Worm (Caenorhabditis elegans) whole organism, young adult: Measurements from ENCODE around the gene eelo-1.

Experiments used
- C06A6.2 ChIP-seq: fragments of 200-800 bp; sonication (Bioruptor generic); conservative IDR thresholded peaks from 2 replicates; pipeline ENCODE4 v1.3.6; 2022; ENCODE audit warnings: missing genetic modification characterization, missing compliant biosample characterization
- F10E7.11 ChIP-seq: sonication (generic microtip); optimal IDR thresholded peaks from 2 replicates; lab custom pipeline; 2017; ENCODE audit warnings: mild to moderate bottlenecking, missing genetic modification characterization, moderate library complexity, missing compliant biosample characterization
- F33H1.4 ChIP-seq: fragments of 200-800 bp; sonication (Bioruptor generic); IDR thresholded peaks from 2 replicates; pipeline ENCODE4 v1.3.6; 2022; ENCODE audit warnings: missing genetic modification reagents, missing genetic modification characterization, missing compliant biosample characterization
- F37B4.10 ChIP-seq: fragments of 200-800 bp; sonication (Bioruptor generic); IDR thresholded peaks from 2 replicates; pipeline ENCODE4 v1.3.6; 2022; ENCODE audit warnings: missing genetic modification characterization, missing compliant biosample characterization
- F49E8.2 ChIP-seq: sonication (generic microtip); optimal IDR thresholded peaks from 3 replicates; lab custom pipeline; 2017; ENCODE audit warnings: missing genetic modification characterization, mild to moderate bottlenecking, missing compliant biosample characterization, antibody characterized with exemption, moderate library complexity; ENCODE audit not compliant: insufficient read depth
- F52B5.7 ChIP-seq: sonication (generic microtip); optimal IDR thresholded peaks from 2 replicates; lab custom pipeline; 2016; ENCODE audit warnings: mild to moderate bottlenecking, missing genetic modification characterization, missing compliant biosample characterization
- F55B11.4 ChIP-seq: sonication (generic microtip); optimal IDR thresholded peaks from 2 replicates; lab custom pipeline; 2016; ENCODE audit warnings: missing compliant biosample characterization, missing genetic modification characterization, borderline replicate concordance; ENCODE audit not compliant: insufficient read depth
- F57A8.1 ChIP-seq: fragments of 200-800 bp; sonication (Bioruptor generic); optimal IDR thresholded peaks from 2 replicates; lab custom pipeline; 2018; ENCODE audit warnings: mild to moderate bottlenecking, missing genetic modification characterization, moderate library complexity, missing compliant biosample characterization
- Y56A3A.18 ChIP-seq: fragments of 200-800 bp; sonication (Bioruptor generic); IDR thresholded peaks from 2 replicates; pipeline ENCODE4 v1.3.6; 2022; ENCODE audit warnings: missing genetic modification reagents, missing genetic modification characterization, missing compliant biosample characterization
- Y67H2A.10 ChIP-seq: fragments of 200-800 bp; sonication (Bioruptor generic); conservative IDR thresholded peaks from 2 replicates; pipeline ENCODE4 v1.3.6; 2022; ENCODE audit warnings: missing genetic modification reagents, missing genetic modification characterization, missing compliant biosample characterization
- Y79H2A.3 ChIP-seq: fragments of 200-800 bp; sonication (Bioruptor generic); conservative IDR thresholded peaks from 2 replicates; pipeline ENCODE4 v1.3.6; 2022; ENCODE audit warnings: missing genetic modification reagents, missing genetic modification characterization, missing compliant biosample characterization
- ZK185.1 ChIP-seq: sonication (generic microtip); optimal IDR thresholded peaks from 2 replicates; lab custom pipeline; 2016; ENCODE audit warnings: mild to moderate bottlenecking, missing genetic modification characterization, missing compliant biosample characterization; ENCODE audit not compliant: poor library complexity, severe bottlenecking
- attf-3 ChIP-seq: fragments of 200-800 bp; sonication (Bioruptor generic); conservative IDR thresholded peaks from 2 replicates; pipeline ENCODE4 v1.3.6; 2022; ENCODE audit warnings: missing genetic modification reagents, missing genetic modification characterization, missing compliant biosample characterization
- ceh-100 ChIP-seq: fragments of 200-800 bp; sonication (Bioruptor generic); IDR thresholded peaks from 2 replicates; pipeline ENCODE4 v1.3.6; 2022; ENCODE audit warnings: missing genetic modification reagents, missing genetic modification characterization, missing compliant biosample characterization
- ceh-27 ChIP-seq: fragments of 200-800 bp; sonication (Bioruptor generic); optimal IDR thresholded peaks from 2 replicates; lab custom pipeline; 2018; ENCODE audit warnings: mild to moderate bottlenecking, missing genetic modification characterization, moderate library complexity, missing compliant biosample characterization
- ceh-58 ChIP-seq: fragments of 200-800 bp; sonication (Bioruptor generic); IDR thresholded peaks from 2 replicates; pipeline ENCODE4 v1.3.6; 2022; ENCODE audit warnings: missing genetic modification characterization, missing compliant biosample characterization
- die-1 ChIP-seq: sonication (generic microtip); optimal IDR thresholded peaks from 2 replicates; lab custom pipeline; 2016; ENCODE audit warnings: missing genotype, mild to moderate bottlenecking, missing genetic modification characterization, missing compliant biosample characterization
- dpl-1 ChIP-seq: fragments of 150-350 bp; optimal IDR thresholded peaks from 2 replicates; lab custom pipeline; 2014; ENCODE audit warnings: missing biosample characterization, missing genetic modification reagents, missing genetic modification characterization
- egl-18 ChIP-seq: fragments of 200-800 bp; sonication (Bioruptor generic); IDR thresholded peaks from 2 replicates; pipeline ENCODE4 v1.3.6; 2022; ENCODE audit warnings: missing genetic modification reagents, missing genetic modification characterization, missing compliant biosample characterization
- egrh-3 ChIP-seq: fragments of 200-800 bp; sonication (Bioruptor generic); IDR thresholded peaks from 2 replicates; pipeline ENCODE4 v1.3.6; 2022; ENCODE audit warnings: missing genetic modification reagents, missing genetic modification characterization, missing compliant biosample characterization
- ekl-4 ChIP-seq: fragments of 200-800 bp; sonication (Bioruptor generic); IDR thresholded peaks from 2 replicates; pipeline ENCODE4 v1.3.6; 2022; ENCODE audit warnings: missing genetic modification reagents, missing genetic modification characterization, missing compliant biosample characterization
- fkh-3 ChIP-seq: sonication (generic microtip); optimal IDR thresholded peaks from 2 replicates; lab custom pipeline; 2016; ENCODE audit warnings: mild to moderate bottlenecking, missing genetic modification characterization, missing compliant biosample characterization
- gei-17 ChIP-seq: fragments of 200-800 bp; sonication (Bioruptor generic); optimal IDR thresholded peaks from 2 replicates; lab custom pipeline; 2018; ENCODE audit warnings: mild to moderate bottlenecking, missing genetic modification characterization, missing compliant biosample characterization
- hrde-1 ChIP-seq: sonication (generic microtip); optimal IDR thresholded peaks from 2 replicates; lab custom pipeline; 2016; ENCODE audit warnings: missing genetic modification characterization, mild to moderate bottlenecking, missing compliant biosample characterization, moderate library complexity, missing genotype, missing genetic modification reagents, borderline replicate concordance
- let-607 ChIP-seq, 2 experiments: fragments of 200-800 bp in 1 of 2; sonication (Bioruptor generic) in 1 of 2; sonication (generic microtip) in 1 of 2; optimal IDR thresholded peaks; 2 replicates each; lab custom pipeline; 2016 to 2018; ENCODE audit warnings: mild to moderate bottlenecking in 2 of 2, missing compliant biosample characterization in 2 of 2, missing genetic modification characterization in 2 of 2, moderate library complexity in 2 of 2, missing genotype in 1 of 2
- lin-26 ChIP-seq: fragments of 200-800 bp; sonication (Bioruptor generic); IDR thresholded peaks from 2 replicates; pipeline ENCODE4 v1.3.6; 2022; ENCODE audit warnings: missing genetic modification reagents, missing genetic modification characterization, missing compliant biosample characterization
- lin-35 ChIP-seq, 3 experiments: fragments of 150-350 bp in 2 of 3; sonication (generic microtip) in 1 of 3; optimal IDR thresholded peaks; 2 replicates each; lab custom pipeline; 2014 to 2018; ENCODE audit warnings: missing biosample characterization in 3 of 3, missing genetic modification characterization in 3 of 3, missing genetic modification reagents in 3 of 3
- lin-54 ChIP-seq: fragments of 200-800 bp; sonication (Bioruptor generic); optimal IDR thresholded peaks from 2 replicates; lab custom pipeline; 2018; ENCODE audit warnings: mild to moderate bottlenecking, missing genetic modification characterization, missing compliant biosample characterization
- lir-1 ChIP-seq: fragments of 200-800 bp; sonication (Bioruptor generic); conservative IDR thresholded peaks from 2 replicates; pipeline ENCODE4 v1.3.6; 2022; ENCODE audit warnings: missing genetic modification reagents, missing genetic modification characterization, missing compliant biosample characterization
- lsl-1 ChIP-seq: fragments of 200-800 bp; sonication (Bioruptor generic); optimal IDR thresholded peaks from 2 replicates; lab custom pipeline; 2018; ENCODE audit warnings: mild to moderate bottlenecking, missing genetic modification characterization, moderate library complexity, missing compliant biosample characterization
- madf-6 ChIP-seq: fragments of 200-800 bp; sonication (Bioruptor generic); IDR thresholded peaks from 2 replicates; pipeline ENCODE4 v1.3.6; 2022; ENCODE audit warnings: missing genetic modification reagents, missing genetic modification characterization, missing compliant biosample characterization
- mcd-1 ChIP-seq: fragments of 200-800 bp; sonication (Bioruptor generic); IDR thresholded peaks from 2 replicates; pipeline ENCODE4 v1.3.6; 2022; ENCODE audit warnings: missing genetic modification reagents, missing genetic modification characterization, missing compliant biosample characterization
- pha-4 ChIP-seq: fragments of 150-350 bp; sonication (generic microtip); optimal IDR thresholded peaks from 2 replicates; lab custom pipeline; 2014; ENCODE audit warnings: missing biosample characterization, missing genetic modification reagents, missing genetic modification characterization
- snpc-1.3 ChIP-seq: sonication (generic microtip); optimal IDR thresholded peaks from 2 replicates; lab custom pipeline; 2017; ENCODE audit warnings: missing genetic modification characterization, mild to moderate bottlenecking, missing compliant biosample characterization, antibody characterized with exemption, moderate library complexity, missing genotype, missing genetic modification reagents; ENCODE audit not compliant: insufficient read depth
- snpc-3.4 ChIP-seq: sonication (generic microtip); optimal IDR thresholded peaks from 2 replicates; lab custom pipeline; 2017; ENCODE audit warnings: missing genetic modification characterization, mild to moderate bottlenecking, missing compliant biosample characterization, antibody characterized with exemption, moderate library complexity, missing genotype, missing genetic modification reagents
- sptf-2 ChIP-seq: fragments of 200-800 bp; sonication (Bioruptor generic); optimal IDR thresholded peaks from 2 replicates; lab custom pipeline; 2018; ENCODE audit warnings: mild to moderate bottlenecking, missing genetic modification characterization, missing compliant biosample characterization
- tbp1 ChIP-seq: fragments of 200-800 bp; sonication (Bioruptor generic); optimal IDR thresholded peaks from 2 replicates; lab custom pipeline; 2018; ENCODE audit warnings: mild to moderate bottlenecking, missing genetic modification characterization, missing compliant biosample characterization
- unc-62 ChIP-seq: fragments of 150-350 bp; optimal IDR thresholded peaks from 2 replicates; lab custom pipeline; 2014; ENCODE audit warnings: missing biosample characterization, missing genetic modification reagents, missing genetic modification characterization
- zfh-2 ChIP-seq: fragments of 200-800 bp; sonication (Bioruptor generic); conservative IDR thresholded peaks from 2 replicates; pipeline ENCODE4 v1.3.6; 2022; ENCODE audit warnings: missing genetic modification reagents, missing genetic modification characterization, missing compliant biosample characterization
- ztf-28 ChIP-seq: fragments of 200-800 bp; sonication (Bioruptor generic); IDR thresholded peaks from 2 replicates; pipeline ENCODE4 v1.3.6; 2022; ENCODE audit warnings: missing genetic modification reagents, missing genetic modification characterization, missing compliant biosample characterization

eelo-1 gene

ce11 chrIII:1558441-1559159 lies at the start of gene eelo-1, which contains the start of gene Y67D2.2:
Gene eelo-1, minus strand, starts transcription at chrIII:1558529.
Gene Y67D2.2, plus strand, starts transcription at chrIII:1558800.
- TF ChIP-seq C06A6.2 (GFP tag; lab: Robert Waterston, UW) (no peak), F37B4.10 (GFP tag; lab: Robert Waterston, UW) (0 out of 2 replicates have a peak, but pooled peaks have one; percentile 81), lsl-1 (GFP tag; lab: Kevin White, UChicago) (peak; percentile 45), dpl-1 (GFP tag; lab: Kevin White, UChicago) (peak; percentile 14), tbp1 (GFP tag; lab: Kevin White, UChicago) (peak; percentile 1), snpc-1.3 (peak; percentile 13), unc-62 (GFP tag; lab: Kevin White, UChicago) (no peak), lin-35 (GFP tag; optimal IDR thresholded peaks at IDR 0.05; lab: Kevin White, UChicago) (peak in 1 of 3 experiments; percentile 58), lin-54 (GFP tag; lab: Kevin White, UChicago) (peak; percentile 34), ekl-4 (peak; percentile 55; the same call in 1 of the 2 replicates), mcd-1 (GFP tag; lab: Robert Waterston, UW) (peak; percentile 68), let-607 (tag; optimal IDR thresholded peaks at IDR 0.05; lab: Kevin White, UChicago) (no peak), F33H1.4 (peak; percentile 27), madf-6 (GFP tag; lab: Robert Waterston, UW) (peak; percentile 59; the same call in 1 of the 2 replicates)

DNA sequence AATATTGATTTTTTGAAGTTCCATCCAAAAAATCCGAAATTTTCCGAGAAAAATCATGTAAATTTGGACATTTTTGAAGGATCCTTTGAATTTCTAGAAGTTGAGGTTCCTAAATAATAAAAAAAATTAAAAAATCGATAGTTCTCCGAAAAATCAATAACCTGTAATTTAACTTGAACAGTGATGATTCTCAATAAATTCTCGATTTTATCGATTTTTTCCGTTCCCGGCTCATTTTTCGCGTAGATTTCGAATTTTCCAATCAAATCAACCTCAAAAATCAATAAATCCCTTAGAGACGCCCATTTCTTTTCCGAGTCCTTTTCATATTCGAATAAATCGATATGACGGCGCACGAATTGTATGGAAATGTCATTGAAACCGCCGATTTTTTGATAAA lies 49.3 kb upstream of the eelo-1 start:
- TF ChIP-seq F55B11.4 (tag; lab: Kevin White, UChicago): no peak
- no peak for TF ChIP-seq lin-26
- no peak for TF ChIP-seq attf-3 (GFP tag; lab: Robert Waterston, UW)
- TF ChIP-seq egrh-3 (GFP tag; lab: Robert Waterston, UW): no peak
- TF ChIP-seq lin-54 (GFP tag; lab: Kevin White, UChicago): no peak
- no peak for TF ChIP-seq ZK185.1 (tag; lab: Kevin White, UChicago)
- no peak for TF ChIP-seq C06A6.2 (GFP tag; lab: Robert Waterston, UW)
- TF ChIP-seq pha-4 (tag; lab: Kevin White, UChicago): no peak

ce11 chrIII:1604514-1604976 lies 46.2 kb upstream of the eelo-1 start, which contains the start of gene Y22D7AL.6:
Gene Y22D7AL.6, plus strand, starts transcription at chrIII:1604926.
- peak; percentile 61 for TF ChIP-seq F49E8.2 (tag; lab: Kevin White, UChicago)
- peak; percentile 65 for TF ChIP-seq ceh-100
- TF ChIP-seq F10E7.11 (tag; lab: Kevin White, UChicago): no peak
- TF ChIP-seq ceh-27: peak; percentile 23
- peak; percentile 71 for TF ChIP-seq lin-54 (GFP tag; lab: Kevin White, UChicago)
- TF ChIP-seq ceh-58 (GFP tag; lab: Robert Waterston, UW): no peak
- peak; percentile 91 for TF ChIP-seq die-1 (tag; lab: Kevin White, UChicago)
- no peak; the same call in 1 of the 2 replicates for TF ChIP-seq lir-1 (GFP tag; lab: Robert Waterston, UW)
- peak; percentile 45; the same call in 1 of the 2 replicates for TF ChIP-seq ztf-28
- TF ChIP-seq let-607 (tag; optimal IDR thresholded peaks at IDR 0.05; lab: Kevin White, UChicago): peak in 1 of 2 experiments; percentile 57
- TF ChIP-seq fkh-3 (tag; lab: Kevin White, UChicago): peak; percentile 77
- 0 out of 2 replicates have a peak, but pooled peaks have one; percentile 29 for TF ChIP-seq Y79H2A.3
- peak; percentile 26 for TF ChIP-seq gei-17 (GFP tag; lab: Kevin White, UChicago)
- no peak; the same call in 1 of the 2 replicates for TF ChIP-seq egl-18 (GFP tag; lab: Robert Waterston, UW)
- TF ChIP-seq attf-3 (GFP tag; lab: Robert Waterston, UW): peak; percentile 61; the same call in 1 of the 2 replicates
- peak; percentile 98 for TF ChIP-seq tbp1 (GFP tag; lab: Kevin White, UChicago)
- peak; percentile 69; the same call in 1 of the 2 replicates for TF ChIP-seq Y56A3A.18
- TF ChIP-seq hrde-1 (tag; lab: Kevin White, UChicago): no peak
- peak; percentile 45 for TF ChIP-seq sptf-2 (GFP tag; lab: Kevin White, UChicago)
- peak; percentile 61 for TF ChIP-seq snpc-3.4
- TF ChIP-seq Y67H2A.10: peak; percentile 53; the same call in 1 of the 2 replicates
- no peak for TF ChIP-seq C06A6.2 (GFP tag; lab: Robert Waterston, UW)
- peak; percentile 67; the same call in 1 of the 2 replicates for TF ChIP-seq zfh-2 (GFP tag; lab: Robert Waterston, UW)
- TF ChIP-seq F52B5.7 (tag; lab: Kevin White, UChicago): peak; percentile 80
- peak; percentile 49 for TF ChIP-seq snpc-1.3
- peak; percentile 66 for TF ChIP-seq F57A8.1
